Worm (Caenorhabditis elegans): Measurements from ENCODE around the gene C07A9.10.
"Not testable (repeated sequence)": the region's sequence is repeated elsewhere in the genome, so short reads cannot be mapped to it uniquely, and the experiment has no call there.

Gene C07A9.10

ce11 chrIII:9697323-9697722, 11.5 kb upstream of the C07A9.10 start (continued):
- TF ChIP-seq lin-15B (tag; optimal IDR thresholded peaks at IDR 0.05) (peak; percentile 74), nhr-43 (tag; optimal IDR thresholded peaks at IDR 0.05; ENCODE audit: poor library complexity, severe bottlenecking) (peak; percentile 10), ztf-11 (tag; optimal IDR thresholded peaks at IDR 0.05) (no peak), nhr-25 (tag; optimal IDR thresholded peaks at IDR 0.05) (peak; percentile 14), hmg-11 (tag; optimal IDR thresholded peaks at IDR 0.05) (peak; percentile 75), fkh-10 (GFP tag; optimal IDR thresholded peaks at IDR 0.05) (no peak), ztf-4 (tag; optimal IDR thresholded peaks at IDR 0.05) (no peak)

ce11 chrIII:9696417-9696816, 10.6 kb upstream of the C07A9.10 start, which contains the start of gene bud-31:
TSS of gene bud-31 (minus strand) at chrIII:9696517.
- no peak for TF ChIP-seq fkh-2 (tag; optimal IDR thresholded peaks at IDR 0.05)
- TF ChIP-seq jun-1 (tag; optimal IDR thresholded peaks at IDR 0.05) = no peak
- no peak for TF ChIP-seq elt-3 (tag; optimal IDR thresholded peaks at IDR 0.05)
- TF ChIP-seq nhr-67 (tag; optimal IDR thresholded peaks at IDR 0.05) = no peak
- TF ChIP-seq zag-1 (tag; optimal IDR thresholded peaks at IDR 0.05) = no peak
- TF ChIP-seq lsy-12 (tag; optimal IDR thresholded peaks at IDR 0.05) = no peak
- TF ChIP-seq elt-1 (tag; optimal IDR thresholded peaks at IDR 0.05) = no peak
- no peak for TF ChIP-seq snpc-4 (tag; optimal IDR thresholded peaks at IDR 0.05)
- TF ChIP-seq nhr-237 (tag; optimal IDR thresholded peaks at IDR 0.05) = no peak
- no peak for TF ChIP-seq egl-5 (tag; optimal IDR thresholded peaks at IDR 0.05)
- TF ChIP-seq mdl-1 (tag; optimal IDR thresholded peaks at IDR 0.05) = no peak
- no peak for TF ChIP-seq hmg-11 (tag; optimal IDR thresholded peaks at IDR 0.05)

ce11 chrIII:9695379-9695778, 9.5 kb upstream of the C07A9.10 start:
- TF ChIP-seq lin-15B (tag; optimal IDR thresholded peaks at IDR 0.05) (peak; percentile 19), nfya-1 (tag; optimal IDR thresholded peaks at IDR 0.05; ENCODE audit: insufficient read depth) (peak; percentile 52), pha-4 (tag; optimal IDR thresholded peaks at IDR 0.05) (peak; percentile 28), jun-1 (tag; optimal IDR thresholded peaks at IDR 0.05) (no peak), hmg-11 (tag; optimal IDR thresholded peaks at IDR 0.05) (peak; percentile 16), nhr-25 (tag; optimal IDR thresholded peaks at IDR 0.05) (peak; percentile 6), ztf-11 (tag; optimal IDR thresholded peaks at IDR 0.05) (no peak)

ce11 chrIII:9694474-9694873, 8.6 kb upstream of the C07A9.10 start, which contains the start of gene set-3:
TSS of gene set-3 (minus strand) at chrIII:9694574.
- TF ChIP-seq snpc-4 (tag; optimal IDR thresholded peaks at IDR 0.05) = no peak

- TF ChIP-seq egl-27 (tag; optimal IDR thresholded peaks at IDR 0.05) (no peak), nhr-43 (tag; optimal IDR thresholded peaks at IDR 0.05; ENCODE audit: poor library complexity, severe bottlenecking) (no peak), elt-3 (tag; optimal IDR thresholded peaks at IDR 0.05) (no peak), snpc-4 (tag; optimal IDR thresholded peaks at IDR 0.05) (no peak), pqm-1 (tag; optimal IDR thresholded peaks at IDR 0.05) (peak; percentile 43), elt-2 (tag; optimal IDR thresholded peaks at IDR 0.05) (peak; percentile 42), mml-1 (tag; optimal IDR thresholded peaks at IDR 0.05) (no peak)
These were observed 4.2 kb upstream of the C07A9.10 start, which contains the start of gene best-5 for ce11 chrIII:9690044-9690443. TSS of gene best-5 (minus strand) at chrIII:9690253.

- TF ChIP-seq fkh-2 (tag; optimal IDR thresholded peaks at IDR 0.05) = no peak
- no peak for TF ChIP-seq nhr-237 (tag; optimal IDR thresholded peaks at IDR 0.05)
- TF ChIP-seq nhr-67 (tag; optimal IDR thresholded peaks at IDR 0.05) = no peak
- peak; percentile 91 for TF ChIP-seq pqm-1 (tag; optimal IDR thresholded peaks at IDR 0.05)
- peak; percentile 68 for TF ChIP-seq elt-2 (tag; optimal IDR thresholded peaks at IDR 0.05)
- TF ChIP-seq sea-2 (GFP tag; optimal IDR thresholded peaks at IDR 0.05) = no peak
- peak; percentile 34 for TF ChIP-seq pha-4 (tag; optimal IDR thresholded peaks at IDR 0.05)
These were observed 3.5 kb upstream of the C07A9.10 start for ce11 chrIII:9689377-9689776.

- not testable (repeated sequence) for TF ChIP-seq nhr-237, elt-3, lin-39 (tag; optimal IDR thresholded peaks at IDR 0.05)
These were observed 3.1 kb downstream of the C07A9.10 start, which contains the start of gene C07A9.5 for ce11 chrIII:9682729-9683128. TSS of gene C07A9.5 (minus strand) at chrIII:9682829.

ce11 chrIII:9681206-9681605, 4.7 kb downstream of the C07A9.10 start, which contains the start of gene C07A9.13:
TSS of gene C07A9.13 (minus strand) at chrIII:9681306.
- TF ChIP-seq elt-1, elt-3, lin-39 (tag; optimal IDR thresholded peaks at IDR 0.05): not testable (repeated sequence)
